Fruit fly (Drosophila melanogaster): ENCODE data around the gene CG3032.

dm6 chrX:6996965-6997652, 16.6 kb downstream of the CG3032 start:
- no peak for TF ChIP-seq tj (GFP tag; optimal IDR thresholded peaks at IDR 0.05)
- no peak for TF ChIP-seq CG14711 (tag; optimal IDR thresholded peaks at IDR 0.05)
- TF ChIP-seq toe (GFP tag; optimal IDR thresholded peaks at IDR 0.05) = no peak
- TF ChIP-seq Mnt (GFP tag; optimal IDR thresholded peaks at IDR 0.05) = no peak
- TF ChIP-seq CG5204 (GFP tag; optimal IDR thresholded peaks at IDR 0.05) = no peak
- TF ChIP-seq Crg-1 (GFP tag; optimal IDR thresholded peaks at IDR 0.05) = no peak
- TF ChIP-seq cnc (optimal IDR thresholded peaks at IDR 0.05) = no peak
- no peak for TF ChIP-seq CG11617 (GFP tag; optimal IDR thresholded peaks at IDR 0.05)
- TF ChIP-seq CG33017 (tag; optimal IDR thresholded peaks at IDR 0.05) = no peak
- no peak for TF ChIP-seq ovo (GFP tag; optimal IDR thresholded peaks at IDR 0.05)
- TF ChIP-seq kay (GFP tag; ENCODE audit: borderline replicate concordance) = no peak
- no peak for TF ChIP-seq CG1620 (GFP tag; optimal IDR thresholded peaks at IDR 0.05)
- no peak for TF ChIP-seq CG12768 (GFP tag; optimal IDR thresholded peaks at IDR 0.05)
